Fruit fly (Drosophila melanogaster): Measurements from ENCODE around the gene CG12320.

Gene CG12320

DNA sequence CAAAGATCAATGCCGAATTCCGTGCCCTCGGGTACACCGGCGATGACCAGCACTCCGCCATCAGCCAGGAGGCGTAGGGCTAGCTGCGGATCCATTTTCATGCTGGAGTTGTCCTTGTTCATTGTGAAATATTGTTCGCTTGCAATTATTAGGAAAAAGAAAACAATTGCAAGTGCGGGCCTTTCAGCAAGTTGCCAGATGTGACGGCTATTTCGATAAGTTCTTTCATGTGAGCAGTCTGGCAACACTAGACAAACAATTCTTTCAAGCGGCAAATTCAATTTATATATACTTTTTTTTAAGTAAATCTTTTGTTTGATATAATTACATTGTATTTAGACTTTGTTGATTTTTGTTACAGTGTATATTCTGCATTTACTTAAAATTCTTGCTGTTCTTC, at the start of gene CG12320 (continued):
- TF ChIP-seq CG14667 (GFP tag; IDR thresholded peaks at IDR 0.05) (no peak), CG10147 (GFP tag; optimal IDR thresholded peaks at IDR 0.05) (no peak), CG12104 (GFP tag; optimal IDR thresholded peaks at IDR 0.05) (no peak), MESR4 (GFP tag; optimal IDR thresholded peaks at IDR 0.05) (peak; percentile 42), repo (GFP tag; optimal IDR thresholded peaks at IDR 0.05) (no peak), Max (GFP tag; optimal IDR thresholded peaks at IDR 0.05) (no peak), Fer1 (GFP tag; optimal IDR thresholded peaks at IDR 0.05) (peak; percentile 5), CG14710 (tag; optimal IDR thresholded peaks at IDR 0.05) (peak; percentile 34), salm (tag; optimal IDR thresholded peaks at IDR 0.05) (no peak), Side (GFP tag; optimal IDR thresholded peaks at IDR 0.05) (no peak), CG4617 (GFP tag; optimal IDR thresholded peaks at IDR 0.05; ENCODE audit: borderline replicate concordance) (peak; percentile 59), CHES-1-like (GFP tag; optimal IDR thresholded peaks at IDR 0.05) (no peak), Dp (GFP tag; optimal IDR thresholded peaks at IDR 0.05) (peak; percentile 89), E2f2 (GFP tag; IDR thresholded peaks at IDR 0.05) (peak; percentile 94), CG6689 (GFP tag; IDR thresholded peaks at IDR 0.05) (no peak), CG8359 (GFP tag; optimal IDR thresholded peaks at IDR 0.05; ENCODE audit: borderline replicate concordance) (no peak), trh (GFP tag; optimal IDR thresholded peaks at IDR 0.05) (no peak), CG7786 (GFP tag; optimal IDR thresholded peaks at IDR 0.05) (no peak), CG9797 (GFP tag; optimal IDR thresholded peaks at IDR 0.05) (peak; percentile 0), CG17186 (GFP tag; optimal IDR thresholded peaks at IDR 0.05) (no peak), Scr (GFP tag; IDR thresholded peaks at IDR 0.05; ENCODE audit: partially characterized antibody) (0 out of 2 replicates have a peak, but pooled peaks have one; percentile 25), Fer3 (tag; optimal IDR thresholded peaks at IDR 0.05) (no peak), Sry-δ (GFP tag; optimal IDR thresholded peaks at IDR 0.05) (peak; percentile 41), run (tag; optimal IDR thresholded peaks at IDR 0.05) (no peak), CG42726 (GFP tag; IDR thresholded peaks at IDR 0.05; ENCODE audit: partially characterized antibody) (no peak)

DNA sequence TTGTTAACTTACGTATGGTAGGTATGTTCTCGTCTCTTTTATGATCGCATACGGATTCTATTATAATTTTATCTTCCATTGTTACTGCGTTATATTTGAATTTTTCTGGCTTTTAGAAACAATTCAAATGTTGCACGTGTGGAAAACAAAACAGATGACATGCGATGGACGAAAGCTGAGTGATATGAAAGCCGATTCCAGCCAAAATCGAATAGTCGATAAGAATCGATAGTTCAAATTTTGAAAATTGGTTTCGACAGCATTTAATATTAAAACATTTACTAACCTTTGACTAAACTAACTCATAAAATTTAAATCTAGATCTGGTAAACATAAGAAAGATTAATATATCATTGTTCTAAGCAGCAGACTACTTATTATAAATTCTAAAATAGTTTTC, 49.0 kb upstream of the CG12320 start, which contains the start of gene Polr1E:
Gene Polr1E (minus strand): TSS at position 160 of the 400 bp plus-strand sequence.
- peak; percentile 44; the same call in 1 of the 2 replicates for TF ChIP-seq nerfin-2 (GFP tag; IDR thresholded peaks at IDR 0.05; ENCODE audit: partially characterized antibody)
- TF ChIP-seq CG16813 (GFP tag; IDR thresholded peaks at IDR 0.05; ENCODE audit: partially characterized antibody) = peak; percentile 56; the same call in 2 of the 3 replicates
- peak; percentile 33; the same call in 1 of the 3 replicates for TF ChIP-seq row (GFP tag; IDR thresholded peaks at IDR 0.05)
- TF ChIP-seq YL-1 (GFP tag; optimal IDR thresholded peaks at IDR 0.05) = peak; percentile 83
- peak; percentile 60 for TF ChIP-seq BEAF-32 (GFP tag; optimal IDR thresholded peaks at IDR 0.05)
- TF ChIP-seq CG13287 (GFP tag; IDR thresholded peaks at IDR 0.05; ENCODE audit: partially characterized antibody) = peak; percentile 79
- no peak for TF ChIP-seq CG15073 (GFP tag; optimal IDR thresholded peaks at IDR 0.05)
- peak; percentile 41 for TF ChIP-seq HmgZ (tag; optimal IDR thresholded peaks at IDR 0.05)
- TF ChIP-seq CG8924 (tag; optimal IDR thresholded peaks at IDR 0.05) = peak; percentile 12
- peak; percentile 0 for TF ChIP-seq CG15601 (tag; optimal IDR thresholded peaks at IDR 0.05)
- peak; percentile 80 for TF ChIP-seq Bgb (GFP tag; IDR thresholded peaks at IDR 0.05; ENCODE audit: partially characterized antibody)
- no peak for TF ChIP-seq zen (tag; optimal IDR thresholded peaks at IDR 0.05)
- TF ChIP-seq CG4707 (GFP tag; optimal IDR thresholded peaks at IDR 0.05) = no peak
- TF ChIP-seq inv (GFP tag; IDR thresholded peaks at IDR 0.05; ENCODE audit: partially characterized antibody) = peak; percentile 57
- peak; percentile 81 for TF ChIP-seq HLH4C (GFP tag; IDR thresholded peaks at IDR 0.05; ENCODE audit: partially characterized antibody)
- 0 out of 3 replicates have a peak, but pooled peaks have one; percentile 7 for TF ChIP-seq ci (GFP tag; IDR thresholded peaks at IDR 0.05)
- peak; percentile 72 for TF ChIP-seq Dll (GFP tag; IDR thresholded peaks at IDR 0.05; ENCODE audit: partially characterized antibody)
- TF ChIP-seq Scr (GFP tag; IDR thresholded peaks at IDR 0.05; ENCODE audit: partially characterized antibody) = peak; percentile 64
- peak; percentile 70 for TF ChIP-seq sens (GFP tag)
- TF ChIP-seq CG4328 (GFP tag; optimal IDR thresholded peaks at IDR 0.05) = no peak
- TF ChIP-seq CG2199 (GFP tag; IDR thresholded peaks at IDR 0.05) = peak; percentile 63; the same call in 1 of the 3 replicates
- TF ChIP-seq CG14860 (GFP tag; IDR thresholded peaks at IDR 0.05; ENCODE audit: partially characterized antibody) = peak; percentile 62; the same call in 2 of the 3 replicates
- TF ChIP-seq amos (GFP tag; IDR thresholded peaks at IDR 0.05; ENCODE audit: partially characterized antibody) = peak; percentile 64
- TF ChIP-seq CG6791 (GFP tag; IDR thresholded peaks at IDR 0.05; ENCODE audit: partially characterized antibody) = peak; percentile 79
- peak; percentile 97 for TF ChIP-seq MBD-R2 (GFP tag; IDR thresholded peaks at IDR 0.05)

Data from whole organism, embryonic.